Fruit fly (Drosophila melanogaster): Measurements from ENCODE around the gene CG12170.

CG12170 gene

DNA sequence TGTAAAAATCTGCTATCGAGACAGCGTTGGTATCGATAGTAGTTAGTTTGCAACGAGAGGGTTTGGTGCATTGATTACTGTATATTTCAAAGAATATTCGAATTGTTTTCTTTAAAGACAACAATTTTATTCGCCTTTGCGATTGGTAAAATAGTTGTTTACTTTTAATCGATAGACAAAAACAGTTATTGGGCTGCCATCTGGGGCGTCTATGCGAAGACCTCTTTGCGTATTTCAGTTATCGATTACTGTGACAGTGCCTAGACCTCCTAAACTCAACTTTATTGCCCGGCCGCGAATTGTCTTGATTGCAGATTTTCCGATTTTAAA is 24.0 kb upstream of the CG12170 start, which contains the start of gene Atu (continued):
- TF ChIP-seq wor (GFP tag; IDR thresholded peaks at IDR 0.05) (no peak), HmgD (GFP tag; optimal IDR thresholded peaks at IDR 0.05) (peak; percentile 51), ewg (GFP tag; optimal IDR thresholded peaks at IDR 0.05) (peak; percentile 3), NFAT (GFP tag; IDR thresholded peaks at IDR 0.05) (no peak), NC2α (GFP tag; optimal IDR thresholded peaks at IDR 0.05) (peak; percentile 2), CG10462 (GFP tag; optimal IDR thresholded peaks at IDR 0.05) (no peak), E2f1 (GFP tag; IDR thresholded peaks at IDR 0.05) (no peak), CG16813 (GFP tag; IDR thresholded peaks at IDR 0.05; ENCODE audit: partially characterized antibody) (peak; percentile 93), CG12769 (tag; optimal IDR thresholded peaks at IDR 0.05) (peak; percentile 55), Tbp (GFP tag; optimal IDR thresholded peaks at IDR 0.05) (peak; percentile 26), Six4 (GFP tag; optimal IDR thresholded peaks at IDR 0.05) (no peak), Rx (GFP tag; IDR thresholded peaks at IDR 0.05) (no peak), CG3726 (GFP tag; IDR thresholded peaks at IDR 0.05) (no peak), CG7786 (GFP tag; optimal IDR thresholded peaks at IDR 0.05) (peak; percentile 55), BtbVII (GFP tag; optimal IDR thresholded peaks at IDR 0.05) (no peak), CG11696 (GFP tag; IDR thresholded peaks at IDR 0.05) (no peak), abd-A (tag; optimal IDR thresholded peaks at IDR 0.05) (no peak), bbx (GFP tag; IDR thresholded peaks at IDR 0.05; ENCODE audit: partially characterized antibody) (peak; percentile 83), CG1603 (tag; optimal IDR thresholded peaks at IDR 0.05) (peak; percentile 68), Adf1 (GFP tag; IDR thresholded peaks at IDR 0.05) (no peak), CG1233 (GFP tag; optimal IDR thresholded peaks at IDR 0.05) (no peak), Ssrp (tag; optimal IDR thresholded peaks at IDR 0.05) (no peak), vfl (GFP tag; optimal IDR thresholded peaks at IDR 0.05) (no peak), jigr1 (GFP tag; IDR thresholded peaks at IDR 0.05) (no peak), aop (GFP tag; IDR thresholded peaks at IDR 0.05) (no peak), Nf-YB (GFP tag; optimal IDR thresholded peaks at IDR 0.05) (no peak), CG9876 (GFP tag; optimal IDR thresholded peaks at IDR 0.05) (no peak), dpn (GFP tag; optimal IDR thresholded peaks at IDR 0.05) (peak in 1 of 2 experiments; percentile 16), h (optimal IDR thresholded peaks at IDR 0.05) (no peak), CG6854 (GFP tag; optimal IDR thresholded peaks at IDR 0.05) (no peak), Nf-YA (GFP tag; IDR thresholded peaks at IDR 0.05) (no peak), kay (GFP tag; optimal IDR thresholded peaks at IDR 0.05) (no peak), kni (GFP tag; optimal IDR thresholded peaks at IDR 0.05) (no peak), D (optimal IDR thresholded peaks at IDR 0.05) (no peak), D (GFP tag; optimal IDR thresholded peaks at IDR 0.05) (no peak), CG14441 (GFP tag; IDR thresholded peaks at IDR 0.05) (no peak), CG10147 (GFP tag; optimal IDR thresholded peaks at IDR 0.05) (peak; percentile 38), CG2875 (GFP tag; optimal IDR thresholded peaks at IDR 0.05) (no peak), Rfx (GFP tag; IDR thresholded peaks at IDR 0.05) (peak; percentile 41; the same call in 1 of the 2 replicates), CG4360 (GFP tag; IDR thresholded peaks at IDR 0.05) (no peak), dan (GFP tag; IDR thresholded peaks at IDR 0.05) (no peak), CG11560 (tag; IDR thresholded peaks at IDR 0.05) (0 out of 3 replicates have a peak, but pooled peaks have one; percentile 10), HLH4C (GFP tag; IDR thresholded peaks at IDR 0.05; ENCODE audit: partially characterized antibody) (peak; percentile 93), danr (GFP tag; IDR thresholded peaks at IDR 0.05) (no peak), PHDP (tag; optimal IDR thresholded peaks at IDR 0.05) (no peak), D19B (GFP tag; optimal IDR thresholded peaks at IDR 0.05) (no peak), CG12071 (GFP tag; optimal IDR thresholded peaks at IDR 0.05) (no peak), CG14050 (GFP tag; IDR thresholded peaks at IDR 0.05) (no peak), Elba2 (GFP tag; optimal IDR thresholded peaks at IDR 0.05) (no peak), gsb-n (tag; optimal IDR thresholded peaks at IDR 0.05) (no peak), seq (GFP tag; IDR thresholded peaks at IDR 0.05) (no peak), Dad (GFP tag; optimal IDR thresholded peaks at IDR 0.05) (peak; percentile 32), CG9797 (GFP tag; optimal IDR thresholded peaks at IDR 0.05) (peak; percentile 19), slp2 (GFP tag; optimal IDR thresholded peaks at IDR 0.05) (no peak)
